Worm (Caenorhabditis elegans): ENCODE results near the gene ins-31.

DNA sequence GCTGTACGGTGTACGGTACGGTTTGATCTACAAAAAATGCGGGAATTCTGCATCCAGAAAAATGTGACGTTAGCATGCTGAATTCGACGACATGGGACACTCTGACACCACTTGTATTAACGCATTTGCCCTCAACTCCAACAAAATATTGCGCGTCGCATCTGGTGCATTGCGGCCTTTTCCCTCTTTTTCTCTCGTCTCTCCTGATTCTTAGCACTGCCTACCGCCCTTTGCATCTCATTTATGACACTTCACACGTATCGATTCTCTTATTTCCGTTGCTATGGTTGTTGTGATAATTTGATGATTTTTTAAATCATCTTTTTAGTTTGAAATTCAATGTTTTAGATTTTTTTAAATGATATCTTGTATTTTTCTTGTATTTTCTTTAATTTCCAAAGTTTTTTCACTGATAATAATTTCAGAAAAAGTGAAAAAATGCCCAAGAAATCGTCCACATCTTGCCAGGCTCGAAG lies 7.9 kb upstream of the ins-31 start, which contains the start of gene T10D4.6:
- no peak for TF ChIP-seq him-1 (tag; optimal IDR thresholded peaks at IDR 0.05)
- no peak for TF ChIP-seq dao-5 (tag; optimal IDR thresholded peaks at IDR 0.05)
